Worm (Caenorhabditis elegans) whole organism, dauer: ENCODE results near the gene F46C8.1.

ENCODE experiments used
- unc-62 ChIP-seq: sonication (generic microtip); optimal IDR thresholded peaks from 2 replicates; lab custom pipeline; 2017; ENCODE audit warnings: missing biosample characterization, missing genetic modification reagents, missing genetic modification characterization

The F46C8.1 gene

DNA sequence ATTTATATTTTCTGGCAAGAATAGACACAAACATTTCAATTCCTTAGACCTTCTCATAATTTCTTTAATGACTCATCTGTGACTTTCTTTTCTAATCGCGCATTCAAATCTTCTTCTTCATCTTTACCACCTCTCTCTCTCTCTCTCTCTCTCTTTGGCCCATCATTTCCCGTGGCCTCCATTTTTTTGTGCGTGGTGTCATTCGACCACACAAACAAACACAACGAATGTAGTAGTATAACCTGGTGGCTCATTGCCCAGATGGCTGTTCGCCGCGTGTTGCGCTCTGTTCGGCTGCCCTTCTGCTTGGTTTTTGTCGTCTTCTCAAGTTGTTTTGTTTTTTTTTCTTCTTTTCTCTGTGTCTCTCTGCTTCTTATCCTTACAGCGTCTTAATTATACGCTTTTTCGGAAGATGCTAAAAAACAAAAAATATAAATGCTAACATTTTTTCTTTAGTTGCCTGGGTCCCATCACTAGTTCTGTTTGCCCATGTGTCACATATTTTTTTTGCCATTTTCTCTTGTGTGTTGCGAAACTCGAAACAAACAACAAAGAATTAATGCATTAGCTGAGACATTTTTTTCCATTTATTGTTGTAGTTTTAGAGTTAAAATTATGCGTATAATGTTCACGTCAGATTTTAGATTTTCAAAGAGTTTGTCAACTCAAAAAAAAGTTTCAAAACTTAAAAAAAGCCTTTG is 29.4 kb downstream of the F46C8.1 start:
- no peak for TF ChIP-seq unc-62 (GFP tag; lab: Kevin White, UChicago)

DNA sequence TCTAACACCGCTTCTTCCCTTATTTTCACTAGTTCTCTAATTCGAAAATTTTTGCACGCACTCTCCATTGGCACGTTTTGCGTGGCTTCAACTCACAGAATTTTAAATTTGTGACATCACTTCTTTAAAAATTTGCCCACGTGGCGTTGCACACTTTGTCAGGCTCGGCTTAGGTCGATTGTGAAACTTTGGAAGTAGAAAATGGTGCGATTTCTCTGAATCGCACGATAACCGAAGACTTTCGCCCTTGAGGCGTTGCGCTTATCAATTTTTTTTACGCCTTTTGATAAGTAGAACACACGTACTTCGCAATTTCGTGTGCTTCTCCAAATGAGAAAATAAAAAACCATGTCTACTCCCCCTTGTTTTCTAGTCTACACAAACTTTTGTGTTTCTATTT is 30.1 kb downstream of the F46C8.1 start:
- no peak for TF ChIP-seq unc-62 (GFP tag; lab: Kevin White, UChicago)

DNA sequence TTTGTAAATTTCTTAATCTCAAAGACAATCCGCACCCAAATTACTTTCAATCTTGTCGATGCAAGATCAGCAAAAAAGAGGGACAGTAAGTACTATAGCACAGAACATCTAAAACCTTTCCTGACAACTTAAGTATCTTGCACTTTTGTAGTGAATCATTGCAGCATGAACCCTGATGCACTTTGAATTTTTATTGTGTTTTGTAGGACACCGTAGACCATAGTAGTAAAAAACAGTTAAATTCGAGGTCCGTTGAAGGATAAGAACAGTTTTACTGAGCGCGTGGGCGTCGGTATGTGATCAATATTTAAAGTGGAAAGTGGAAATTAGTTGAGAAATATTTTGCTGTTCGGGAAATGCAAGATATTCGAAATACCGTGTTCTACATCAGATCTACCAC is 34.0 kb downstream of the F46C8.1 start:
- no peak for TF ChIP-seq unc-62 (GFP tag; lab: Kevin White, UChicago)

DNA sequence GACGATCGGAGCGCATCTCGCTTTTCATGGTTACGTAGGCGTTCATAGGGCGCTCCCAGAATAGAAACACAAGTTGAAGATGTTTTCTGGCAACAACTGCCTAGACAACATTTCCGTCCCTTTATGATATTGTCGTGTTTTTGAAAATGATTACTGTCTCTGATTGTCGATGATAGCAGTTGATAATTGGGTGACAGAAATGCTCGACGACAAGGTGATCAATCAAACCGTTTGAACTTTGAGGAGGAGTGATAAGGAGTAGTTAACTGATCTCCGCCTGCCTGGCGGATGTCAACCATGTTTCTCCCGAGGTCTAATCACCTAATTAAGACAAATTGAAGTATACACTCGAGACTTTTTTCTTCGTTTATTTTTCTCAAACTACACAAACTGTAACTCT is 35.7 kb downstream of the F46C8.1 start:
- no peak for TF ChIP-seq unc-62 (GFP tag; lab: Kevin White, UChicago)

DNA sequence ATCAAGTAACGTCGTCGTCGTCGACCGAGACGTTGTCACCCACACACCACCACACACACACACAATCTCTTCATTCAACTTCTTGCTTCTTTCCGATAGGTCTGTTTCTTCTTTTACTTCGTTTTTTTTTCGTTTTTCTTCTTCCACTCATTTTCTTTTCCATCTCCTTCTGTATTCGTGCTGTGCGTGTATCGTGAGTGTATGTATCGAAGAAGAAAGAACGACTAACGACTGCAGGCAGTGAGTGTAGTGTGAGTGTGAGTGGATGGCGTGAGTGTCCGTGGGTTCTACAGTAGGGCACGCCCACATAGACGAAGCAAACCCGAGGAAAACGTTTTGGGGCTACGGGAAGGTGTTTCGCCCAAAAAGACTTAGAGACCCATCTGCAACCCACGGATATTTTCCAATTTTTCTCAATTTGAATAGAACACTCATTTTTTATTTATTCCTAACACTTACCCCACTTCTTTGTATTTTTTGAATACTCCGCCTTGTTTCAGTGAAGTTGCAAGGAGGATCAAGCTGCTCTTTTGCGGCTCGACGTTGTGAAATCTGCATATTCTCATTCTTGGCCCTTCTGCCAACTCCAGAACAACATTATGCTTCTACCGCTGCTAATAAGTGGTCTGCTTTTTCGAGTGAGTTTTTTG is 37.5 kb downstream of the F46C8.1 start, which contains the start of gene adt-2:
Gene adt-2, plus strand, starts transcription at position 600 of the 650 bp plus-strand sequence.
- TF ChIP-seq unc-62 (GFP tag; lab: Kevin White, UChicago): no peak

DNA sequence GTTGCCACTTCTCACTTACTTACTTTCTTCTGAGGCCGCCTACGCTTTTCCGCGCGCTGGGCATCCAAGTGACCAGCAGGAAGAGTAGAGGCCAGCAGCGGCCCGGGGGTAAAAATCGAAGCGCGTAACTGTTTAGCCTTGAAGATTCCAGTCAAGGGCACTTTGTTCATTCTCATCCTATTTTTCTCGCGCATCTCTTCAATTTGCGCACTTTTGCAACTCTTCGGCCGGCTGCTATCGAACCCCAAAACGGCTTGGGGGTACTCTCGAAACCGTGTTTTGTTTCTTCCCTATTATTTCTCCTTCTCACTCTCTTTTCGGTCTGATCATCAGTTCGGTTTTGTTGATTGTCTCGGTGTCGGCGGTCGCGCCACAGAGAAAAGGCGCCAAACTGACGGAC is 38.3 kb downstream of the F46C8.1 start:
- no peak for TF ChIP-seq unc-62 (GFP tag; lab: Kevin White, UChicago)

DNA sequence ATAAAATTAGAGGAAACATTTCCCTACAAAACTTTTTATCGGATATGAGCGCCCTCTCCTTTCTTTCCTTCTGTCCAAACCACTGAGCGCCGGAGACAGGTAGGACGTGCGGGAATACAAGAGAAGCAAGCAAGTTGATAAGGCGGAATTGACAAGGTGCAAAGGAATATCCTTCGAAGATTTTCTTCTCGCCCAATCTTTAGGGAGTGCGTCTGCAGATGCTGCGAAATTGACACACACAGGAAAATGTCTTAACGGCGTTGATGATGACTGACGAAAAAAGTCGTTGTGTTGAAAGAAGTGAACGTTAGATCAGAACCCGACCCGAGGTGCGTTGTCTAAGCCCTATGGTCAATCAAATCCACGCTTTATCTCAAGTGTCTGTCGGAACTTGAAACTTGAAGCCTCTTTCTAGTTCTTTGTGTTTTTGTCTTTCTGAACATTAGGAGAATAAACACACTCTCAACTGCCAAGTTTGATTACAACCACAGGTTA is 39.5 kb downstream of the F46C8.1 start:
- no peak for TF ChIP-seq unc-62 (GFP tag; lab: Kevin White, UChicago)

DNA sequence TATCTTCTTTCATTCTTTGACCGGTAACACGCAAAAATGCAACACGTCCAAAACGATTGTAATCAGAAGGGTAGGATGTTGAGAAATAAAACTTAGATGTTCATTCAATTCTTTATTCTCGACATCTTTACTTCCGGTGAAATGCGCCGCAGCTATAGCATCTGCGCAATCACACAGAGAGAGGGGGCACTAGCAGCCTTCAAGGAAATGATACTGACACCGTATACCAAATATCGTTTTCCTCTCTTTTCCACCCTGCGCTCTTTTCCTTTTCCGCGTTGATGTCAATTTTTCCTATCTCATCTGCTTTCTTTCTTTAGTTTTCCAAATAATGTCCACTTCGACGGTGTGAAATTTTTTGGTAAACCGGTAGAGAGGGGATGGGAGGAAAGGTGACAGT is 42.5 kb downstream of the F46C8.1 start:
- TF ChIP-seq unc-62 (GFP tag; lab: Kevin White, UChicago): no peak

DNA sequence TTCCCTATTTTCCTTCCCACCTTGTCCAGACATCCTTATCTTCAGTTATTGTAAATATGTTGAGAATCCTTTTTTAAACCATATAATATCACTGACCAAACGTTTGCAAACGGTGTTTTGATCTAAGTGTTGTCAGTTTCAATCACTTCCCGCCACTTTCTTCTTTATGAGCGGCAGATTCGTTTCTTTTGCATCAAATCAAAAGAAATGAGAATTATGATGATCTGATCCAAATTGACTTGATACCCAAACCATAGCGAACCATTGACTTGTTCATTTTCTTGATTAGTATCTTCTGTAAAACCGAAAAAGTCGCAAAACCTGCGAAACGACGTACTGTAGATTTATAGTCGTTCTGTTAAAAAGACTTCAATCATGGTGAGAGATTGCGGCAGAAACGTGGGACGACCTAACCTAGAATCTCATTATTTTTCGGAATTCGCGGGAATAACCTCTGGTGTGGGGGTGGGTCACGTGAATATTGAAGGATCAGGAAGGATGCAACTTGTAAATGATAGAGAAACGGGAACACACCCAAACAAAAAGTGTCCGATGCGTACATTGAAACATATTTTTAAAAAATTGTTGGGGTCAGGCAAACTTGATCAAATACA is 45.8 kb downstream of the F46C8.1 start:
- TF ChIP-seq unc-62 (GFP tag; lab: Kevin White, UChicago): no peak

DNA sequence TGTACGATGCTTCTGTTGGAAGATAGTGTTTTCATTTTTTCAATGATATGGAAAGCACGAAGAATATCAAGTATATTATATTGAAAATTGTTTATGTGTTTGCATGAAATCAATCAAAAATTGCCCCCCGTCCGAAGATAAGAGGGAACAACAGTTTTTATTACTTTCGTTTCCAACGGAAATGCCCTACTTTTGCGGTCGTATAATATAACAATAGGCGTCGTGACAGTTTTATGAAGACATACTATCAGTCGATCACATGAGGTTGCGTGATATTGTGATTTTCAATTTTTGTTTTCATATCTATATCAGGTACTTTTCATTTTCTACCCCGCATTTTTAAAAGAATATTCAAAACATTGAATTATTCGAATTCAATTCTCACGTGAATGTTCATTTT is 47.8 kb downstream of the F46C8.1 start:
- no peak for TF ChIP-seq unc-62 (GFP tag; lab: Kevin White, UChicago)

DNA sequence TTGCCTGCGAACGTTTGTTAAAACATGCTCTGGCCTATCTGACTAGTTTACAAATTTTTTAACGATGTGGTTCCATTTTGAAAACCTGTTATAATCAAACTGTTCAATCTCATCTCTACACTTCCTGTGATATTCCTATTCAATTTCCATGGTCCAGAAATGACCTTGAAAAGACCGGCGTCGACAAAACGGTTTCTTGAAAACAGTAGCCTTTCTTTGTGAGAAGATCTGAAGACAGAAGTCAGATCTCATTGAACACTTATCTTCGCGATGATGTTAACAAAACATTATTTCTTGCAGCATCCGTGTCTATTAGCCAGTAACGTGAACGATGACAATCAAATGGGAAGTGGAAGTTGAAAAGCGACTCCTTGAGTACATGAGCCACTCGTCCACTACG is 48.4 kb downstream of the F46C8.1 start, which contains the start of gene C44E12.1:
Gene C44E12.1, plus strand, starts transcription at position 301 of the 400 bp plus-strand sequence.
- TF ChIP-seq unc-62 (GFP tag; lab: Kevin White, UChicago): no peak
